Worm (Caenorhabditis elegans) whole organism, young adult: ENCODE results near the gene pqn-39.

Source experiments
- B0261.1 ChIP-seq: sonication (generic microtip); optimal IDR thresholded peaks from 2 replicates; lab custom pipeline; 2016; ENCODE audit warnings: mild to moderate bottlenecking, missing genetic modification characterization, moderate library complexity, missing compliant biosample characterization
- B0336.3 ChIP-seq: fragments of 200-800 bp; sonication (Bioruptor generic); IDR thresholded peaks from 2 replicates; pipeline ENCODE4 v1.3.6; 2022; ENCODE audit warnings: missing genetic modification characterization, missing compliant biosample characterization
- D2030.7 ChIP-seq: fragments of 200-800 bp; sonication (Bioruptor generic); IDR thresholded peaks from 2 replicates; pipeline ENCODE4 v1.3.6; 2022; ENCODE audit warnings: missing genetic modification reagents, missing genetic modification characterization, missing compliant biosample characterization
- F10E7.11 ChIP-seq: sonication (generic microtip); optimal IDR thresholded peaks from 2 replicates; lab custom pipeline; 2017; ENCODE audit warnings: mild to moderate bottlenecking, missing genetic modification characterization, moderate library complexity, missing compliant biosample characterization
- F33H1.4 ChIP-seq: fragments of 200-800 bp; sonication (Bioruptor generic); IDR thresholded peaks from 2 replicates; pipeline ENCODE4 v1.3.6; 2022; ENCODE audit warnings: missing genetic modification reagents, missing genetic modification characterization, missing compliant biosample characterization
- Y53G8AR.9 ChIP-seq: fragments of 200-800 bp; sonication (Bioruptor generic); conservative IDR thresholded peaks from 2 replicates; pipeline ENCODE4 v1.3.6; 2022; ENCODE audit warnings: missing genetic modification reagents, missing genetic modification characterization, missing compliant biosample characterization
- Y56A3A.18 ChIP-seq: fragments of 200-800 bp; sonication (Bioruptor generic); IDR thresholded peaks from 2 replicates; pipeline ENCODE4 v1.3.6; 2022; ENCODE audit warnings: missing genetic modification reagents, missing genetic modification characterization, missing compliant biosample characterization
- Y79H2A.3 ChIP-seq: fragments of 200-800 bp; sonication (Bioruptor generic); conservative IDR thresholded peaks from 2 replicates; pipeline ENCODE4 v1.3.6; 2022; ENCODE audit warnings: missing genetic modification reagents, missing genetic modification characterization, missing compliant biosample characterization
- akir-1 ChIP-seq: fragments of 200-800 bp; sonication (Bioruptor generic); optimal IDR thresholded peaks from 2 replicates; lab custom pipeline; 2018; ENCODE audit warnings: mild to moderate bottlenecking, missing genetic modification characterization, moderate library complexity, missing compliant biosample characterization
- aptf-3 ChIP-seq: fragments of 200-800 bp; sonication (Bioruptor generic); IDR thresholded peaks from 2 replicates; pipeline ENCODE4 v1.3.6; 2022; ENCODE audit warnings: missing genetic modification characterization, missing compliant biosample characterization
- atf-7 ChIP-seq: sonication (generic microtip); optimal IDR thresholded peaks from 2 replicates; lab custom pipeline; 2017; ENCODE audit warnings: mild to moderate bottlenecking, missing genetic modification characterization, missing compliant biosample characterization
- bed-1 ChIP-seq: fragments of 200-800 bp; sonication (Bioruptor generic); IDR thresholded peaks from 2 replicates; pipeline ENCODE4 v1.3.6; 2022; ENCODE audit warnings: missing genetic modification reagents, missing genetic modification characterization, missing compliant biosample characterization
- bed-2 ChIP-seq: fragments of 200-800 bp; sonication (Bioruptor generic); IDR thresholded peaks from 2 replicates; pipeline ENCODE4 v1.3.6; 2022; ENCODE audit warnings: missing genetic modification reagents, missing genetic modification characterization, missing compliant biosample characterization
- cebp-1 ChIP-seq, 2 experiments: fragments of 200-800 bp in 1 of 2; sonication (Bioruptor generic) in 1 of 2; sonication (generic microtip) in 1 of 2; IDR thresholded peaks in 1 of 2; optimal IDR thresholded peaks in 1 of 2; 2 replicates each; pipeline versions ENCODE4 v1.3.6 to Lab custom; 2017 to 2022; ENCODE audit warnings: missing compliant biosample characterization in 2 of 2, missing genetic modification characterization in 2 of 2, mild to moderate bottlenecking in 1 of 2, missing genetic modification reagents in 1 of 2, moderate library complexity in 1 of 2
- ceh-27 ChIP-seq: fragments of 200-800 bp; sonication (Bioruptor generic); optimal IDR thresholded peaks from 2 replicates; lab custom pipeline; 2018; ENCODE audit warnings: mild to moderate bottlenecking, missing genetic modification characterization, moderate library complexity, missing compliant biosample characterization
- ceh-58 ChIP-seq: fragments of 200-800 bp; sonication (Bioruptor generic); IDR thresholded peaks from 2 replicates; pipeline ENCODE4 v1.3.6; 2022; ENCODE audit warnings: missing genetic modification characterization, missing compliant biosample characterization
- dox-1 ChIP-seq: fragments of 200-800 bp; sonication (Bioruptor generic); IDR thresholded peaks from 2 replicates; pipeline ENCODE4 v1.3.6; 2022; ENCODE audit warnings: missing genetic modification reagents, missing genetic modification characterization, missing compliant biosample characterization
- egl-18 ChIP-seq: fragments of 200-800 bp; sonication (Bioruptor generic); IDR thresholded peaks from 2 replicates; pipeline ENCODE4 v1.3.6; 2022; ENCODE audit warnings: missing genetic modification reagents, missing genetic modification characterization, missing compliant biosample characterization
- egl-44 ChIP-seq: fragments of 200-800 bp; sonication (Bioruptor generic); IDR thresholded peaks from 2 replicates; pipeline ENCODE4 v1.3.6; 2022; ENCODE audit warnings: missing genetic modification reagents, missing genetic modification characterization, missing compliant biosample characterization
- gei-17 ChIP-seq: fragments of 200-800 bp; sonication (Bioruptor generic); optimal IDR thresholded peaks from 2 replicates; lab custom pipeline; 2018; ENCODE audit warnings: mild to moderate bottlenecking, missing genetic modification characterization, missing compliant biosample characterization
- him-1 ChIP-seq: sonication (generic microtip); optimal IDR thresholded peaks from 2 replicates; lab custom pipeline; 2016; ENCODE audit warnings: missing genotype, missing genetic modification reagents, missing genetic modification characterization, missing compliant biosample characterization
- hlh-26 ChIP-seq: fragments of 200-800 bp; sonication (Bioruptor generic); conservative IDR thresholded peaks from 2 replicates; pipeline ENCODE4 v1.3.6; 2022; ENCODE audit warnings: missing genetic modification reagents, missing genetic modification characterization, missing compliant biosample characterization
- hmg-1.2 ChIP-seq: fragments of 200-800 bp; sonication (Bioruptor generic); IDR thresholded peaks from 2 replicates; pipeline ENCODE4 v1.3.6; 2022; ENCODE audit warnings: missing genetic modification reagents, missing genetic modification characterization, missing compliant biosample characterization
- hrde-1 ChIP-seq: sonication (generic microtip); optimal IDR thresholded peaks from 2 replicates; lab custom pipeline; 2016; ENCODE audit warnings: missing genetic modification characterization, mild to moderate bottlenecking, missing compliant biosample characterization, moderate library complexity, missing genotype, missing genetic modification reagents, borderline replicate concordance
- hsf-1 ChIP-seq: fragments of 200-800 bp; sonication (Bioruptor generic); IDR thresholded peaks from 2 replicates; pipeline ENCODE4 v1.3.6; 2022; ENCODE audit warnings: missing genetic modification reagents, missing genetic modification characterization, missing compliant biosample characterization
- lir-1 ChIP-seq: fragments of 200-800 bp; sonication (Bioruptor generic); conservative IDR thresholded peaks from 2 replicates; pipeline ENCODE4 v1.3.6; 2022; ENCODE audit warnings: missing genetic modification reagents, missing genetic modification characterization, missing compliant biosample characterization
- lsl-1 ChIP-seq: fragments of 200-800 bp; sonication (Bioruptor generic); optimal IDR thresholded peaks from 2 replicates; lab custom pipeline; 2018; ENCODE audit warnings: mild to moderate bottlenecking, missing genetic modification characterization, moderate library complexity, missing compliant biosample characterization
- madf-6 ChIP-seq: fragments of 200-800 bp; sonication (Bioruptor generic); IDR thresholded peaks from 2 replicates; pipeline ENCODE4 v1.3.6; 2022; ENCODE audit warnings: missing genetic modification reagents, missing genetic modification characterization, missing compliant biosample characterization
- nhr-120 ChIP-seq: fragments of 200-800 bp; sonication (Bioruptor generic); IDR thresholded peaks from 2 replicates; pipeline ENCODE4 v1.3.6; 2022; ENCODE audit warnings: missing genetic modification characterization, missing compliant biosample characterization
- nhr-80 ChIP-seq: sonication (generic microtip); optimal IDR thresholded peaks from 2 replicates; lab custom pipeline; 2016; ENCODE audit warnings: missing genetic modification characterization, missing compliant biosample characterization
- nhr-90 ChIP-seq: sonication (generic microtip); optimal IDR thresholded peaks from 2 replicates; lab custom pipeline; 2016; ENCODE audit warnings: missing genotype, mild to moderate bottlenecking, missing genetic modification characterization, missing compliant biosample characterization
- pbrm-1 ChIP-seq: fragments of 200-800 bp; sonication (Bioruptor generic); IDR thresholded peaks from 2 replicates; pipeline ENCODE4 v1.3.6; 2022; ENCODE audit warnings: missing genetic modification reagents, missing genetic modification characterization, missing compliant biosample characterization
- pha-4 ChIP-seq: fragments of 150-350 bp; sonication (generic microtip); optimal IDR thresholded peaks from 2 replicates; lab custom pipeline; 2014; ENCODE audit warnings: missing biosample characterization, missing genetic modification reagents, missing genetic modification characterization
- rec-8 ChIP-seq, 2 experiments: sonication (generic microtip); optimal IDR thresholded peaks; 2 replicates each; lab custom pipeline; 2016; ENCODE audit warnings: mild to moderate bottlenecking in 2 of 2, missing genetic modification characterization in 2 of 2, missing genetic modification reagents in 2 of 2, missing genotype in 2 of 2, missing biosample characterization in 1 of 2, missing compliant biosample characterization in 1 of 2, moderate library complexity in 1 of 2
- rpc-1 ChIP-seq, 2 experiments: fragments of 150-350 bp in 1 of 2; sonication (generic microtip) in 1 of 2; optimal IDR thresholded peaks; 2 replicates each; lab custom pipeline; 2014 to 2018; ENCODE audit warnings: missing biosample characterization in 1 of 2, missing genetic modification characterization in 1 of 2, missing genetic modification reagents in 1 of 2, missing genotype in 1 of 2
- snpc-1.1 ChIP-seq: sonication (generic microtip); optimal IDR thresholded peaks from 2 replicates; lab custom pipeline; 2017; ENCODE audit warnings: missing genetic modification characterization, mild to moderate bottlenecking, missing compliant biosample characterization, antibody characterized with exemption, moderate library complexity, missing genotype, missing genetic modification reagents; ENCODE audit not compliant: insufficient read depth
- snpc-1.3 ChIP-seq: sonication (generic microtip); optimal IDR thresholded peaks from 2 replicates; lab custom pipeline; 2017; ENCODE audit warnings: missing genetic modification characterization, mild to moderate bottlenecking, missing compliant biosample characterization, antibody characterized with exemption, moderate library complexity, missing genotype, missing genetic modification reagents; ENCODE audit not compliant: insufficient read depth
- snpc-3.4 ChIP-seq: sonication (generic microtip); optimal IDR thresholded peaks from 2 replicates; lab custom pipeline; 2017; ENCODE audit warnings: missing genetic modification characterization, mild to moderate bottlenecking, missing compliant biosample characterization, antibody characterized with exemption, moderate library complexity, missing genotype, missing genetic modification reagents
- tbx-9 ChIP-seq: sonication (generic microtip); optimal IDR thresholded peaks from 2 replicates; lab custom pipeline; 2016; ENCODE audit warnings: borderline replicate concordance, missing genetic modification characterization, inconsistent platforms, missing compliant biosample characterization
- unc-130 ChIP-seq: sonication (generic microtip); optimal IDR thresholded peaks from 2 replicates; lab custom pipeline; 2016; ENCODE audit warnings: missing genetic modification reagents, missing genetic modification characterization, missing compliant biosample characterization
- zim-3 ChIP-seq: sonication (generic microtip); optimal IDR thresholded peaks from 2 replicates; lab custom pipeline; 2017; ENCODE audit warnings: mild to moderate bottlenecking, missing genetic modification characterization, moderate library complexity, missing compliant biosample characterization

The pqn-39 gene

ce11 chrX:14003538-14003937, 35.1 kb upstream of the pqn-39 start:
- TF ChIP-seq nhr-80 (tag; lab: Kevin White, UChicago), result peak; percentile 85
- no peak for TF ChIP-seq bed-1 (GFP tag; lab: Robert Waterston, UW)
- TF ChIP-seq atf-7 (tag; lab: Kevin White, UChicago), result peak; percentile 27
- TF ChIP-seq B0336.3 (GFP tag; lab: Robert Waterston, UW), result peak; percentile 31; the same call in 1 of the 2 replicates
- no peak for TF ChIP-seq Y79H2A.3 (GFP tag; lab: Robert Waterston, UW)
- TF ChIP-seq, all 124 proteins: peak for 3

- TF ChIP-seq B0261.1 (tag; lab: Kevin White, UChicago) (no peak), D2030.7 (no peak), ceh-27 (GFP tag; lab: Kevin White, UChicago) (no peak), pha-4 (no peak), snpc-3.4 (no peak), Y53G8AR.9 (no peak), akir-1 (GFP tag; lab: Kevin White, UChicago) (no peak), egl-18 (GFP tag; lab: Robert Waterston, UW) (no peak), F33H1.4 (GFP tag; lab: Robert Waterston, UW) (no peak), cebp-1 (GFP tag; IDR thresholded peaks at IDR 0.05; lab: Robert Waterston, UW) (no peak), cebp-1 (tag; optimal IDR thresholded peaks at IDR 0.05; lab: Kevin White, UChicago) (no peak), hrde-1 (tag; lab: Kevin White, UChicago) (no peak), bed-1 (GFP tag; lab: Robert Waterston, UW) (no peak), nhr-120 (GFP tag; lab: Robert Waterston, UW) (no peak), snpc-1.3 (tag; lab: Kevin White, UChicago) (no peak), Y56A3A.18 (no peak), dox-1 (GFP tag; lab: Robert Waterston, UW) (no peak), rpc-1 (optimal IDR thresholded peaks at IDR 0.05; lab: Kevin White, UChicago) (no peak), rpc-1 (tag; optimal IDR thresholded peaks at IDR 0.05; lab: Kevin White, UChicago) (no peak), zim-3 (tag; lab: Kevin White, UChicago) (no peak)
- TF ChIP-seq, all 124 proteins: peak for 0
Measured at ce11 chrX:14002739-14003138, 34.3 kb upstream of the pqn-39 start.

DNA sequence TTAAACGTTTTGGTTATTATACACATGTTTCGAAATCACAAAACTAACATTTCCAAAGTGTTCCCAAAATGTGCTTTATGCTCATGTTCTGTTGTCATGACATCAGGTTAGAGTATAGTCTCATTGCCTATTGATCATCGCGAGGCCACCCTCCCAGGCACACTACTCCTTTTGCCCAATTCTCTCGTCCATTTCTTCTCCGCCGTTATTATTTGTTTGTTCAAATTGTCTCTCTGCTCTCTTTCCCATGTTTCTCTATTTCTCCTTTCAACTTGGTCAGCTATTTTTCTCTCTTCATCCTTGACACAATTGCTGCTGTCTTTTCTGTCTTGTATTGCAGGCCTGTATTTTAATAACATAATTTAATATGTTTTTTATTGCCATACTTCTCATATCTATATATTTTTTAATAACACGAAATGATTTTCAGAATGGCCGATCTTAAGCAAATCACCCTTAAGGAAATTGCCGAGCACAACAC, 33.1 kb upstream of the pqn-39 start, which contains the start of gene cytb-5.1:
cytb-5.1 (plus strand) TSS at position 431 of the 481 bp plus-strand sequence.
- TF ChIP-seq nhr-80 (tag; lab: Kevin White, UChicago) (peak; percentile 63), F10E7.11 (tag; lab: Kevin White, UChicago) (no peak), unc-130 (GFP tag; lab: Kevin White, UChicago) (no peak), B0261.1 (tag; lab: Kevin White, UChicago) (no peak), bed-1 (GFP tag; lab: Robert Waterston, UW) (no peak), aptf-3 (no peak), nhr-120 (GFP tag; lab: Robert Waterston, UW) (no peak), tbx-9 (tag; lab: Kevin White, UChicago) (no peak), hlh-26 (no peak), madf-6 (no peak), hmg-1.2 (GFP tag; lab: Robert Waterston, UW) (no peak), Y53G8AR.9 (no peak), bed-2 (GFP tag; lab: Robert Waterston, UW) (no peak), hsf-1 (GFP tag; lab: Robert Waterston, UW) (no peak), F33H1.4 (GFP tag; lab: Robert Waterston, UW) (no peak), Y56A3A.18 (no peak), gei-17 (no peak), lsl-1 (GFP tag; lab: Kevin White, UChicago) (no peak), lir-1 (GFP tag; lab: Robert Waterston, UW) (no peak), egl-44 (GFP tag; lab: Robert Waterston, UW) (no peak), ceh-58 (GFP tag; lab: Robert Waterston, UW) (no peak), snpc-3.4 (no peak), snpc-1.3 (tag; lab: Kevin White, UChicago) (no peak), nhr-90 (tag; lab: Kevin White, UChicago) (no peak), pbrm-1 (GFP tag; lab: Robert Waterston, UW) (0 out of 2 replicates have a peak, but pooled peaks have one; percentile 18), him-1 (tag; lab: Kevin White, UChicago) (no peak), rec-8 (tag; optimal IDR thresholded peaks at IDR 0.05; lab: Kevin White, UChicago) (no peak), dox-1 (GFP tag; lab: Robert Waterston, UW) (no peak), snpc-1.1 (tag; lab: Kevin White, UChicago) (no peak)
